Worm (Caenorhabditis elegans) whole organism, L3 larva: ENCODE measurements around the gene oac-22.

Experiments used
- aly-2 ChIP-seq: fragments of 150-350 bp; optimal IDR thresholded peaks from 2 replicates; lab custom pipeline; 2014; ENCODE audit warnings: missing biosample characterization, missing genetic modification characterization
- elt-2 ChIP-seq: sonication (generic microtip); optimal IDR thresholded peaks from 2 replicates; lab custom pipeline; 2016; ENCODE audit warnings: missing genetic modification reagents, mild to moderate bottlenecking, missing genetic modification characterization, missing compliant biosample characterization
- fos-1 ChIP-seq: fragments of 150-350 bp; optimal IDR thresholded peaks from 2 replicates; lab custom pipeline; 2014; ENCODE audit warnings: missing biosample characterization, missing genetic modification characterization
- lin-15B ChIP-seq: fragments of 150-350 bp; optimal IDR thresholded peaks from 2 replicates; lab custom pipeline; 2014; ENCODE audit warnings: missing biosample characterization, missing genetic modification characterization

- TF ChIP-seq fos-1: no peak
- no peak for TF ChIP-seq aly-2 (tag; lab: Kevin White, UChicago)
- no peak for TF ChIP-seq lin-15B (tag; lab: Kevin White, UChicago)
- no peak for TF ChIP-seq elt-2
Observed at ce11 chrIV:3839420-3839819, 46.0 kb upstream of the oac-22 start, which contains the start of gene F28F9.2.
